Worm (Caenorhabditis elegans): ENCODE measurements around the gene F48G7.13.

DNA sequence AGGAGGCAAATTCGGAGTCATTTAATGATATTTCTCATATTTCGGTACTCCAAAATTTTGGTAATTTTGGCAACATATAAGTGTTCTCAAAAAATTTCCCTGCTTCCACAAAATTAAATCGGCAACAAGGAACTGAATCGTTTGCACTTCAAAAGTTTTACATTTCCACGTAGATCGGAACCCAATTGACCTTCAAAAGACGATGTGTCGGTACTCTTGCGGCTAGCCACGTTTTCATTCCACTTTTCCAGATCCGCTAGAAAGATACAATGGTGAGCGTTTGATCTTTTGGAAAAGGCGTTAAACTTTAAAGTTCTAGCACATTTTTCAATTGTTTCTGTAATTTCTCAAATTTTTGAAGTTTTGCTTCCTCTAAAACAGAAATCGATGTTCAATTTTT, 18.5 kb upstream of the F48G7.13 start:
- TF ChIP-seq pqm-1 (tag; optimal IDR thresholded peaks at IDR 0.05) (no peak), ceh-45 (GFP tag; IDR thresholded peaks at IDR 0.05) (no peak), hlh-30 (tag; optimal IDR thresholded peaks at IDR 0.05; ENCODE audit: insufficient read depth) (no peak), pat-9 (tag; optimal IDR thresholded peaks at IDR 0.05) (no peak), ceh-30 (tag; optimal IDR thresholded peaks at IDR 0.05) (no peak), pha-4 (tag; optimal IDR thresholded peaks at IDR 0.05) (no peak), ttx-3 (tag; optimal IDR thresholded peaks at IDR 0.05) (no peak), tbx-7 (tag; optimal IDR thresholded peaks at IDR 0.05) (no peak), pag-3 (tag; optimal IDR thresholded peaks at IDR 0.05; ENCODE audit: borderline replicate concordance) (no peak), hlh-6 (tag; optimal IDR thresholded peaks at IDR 0.05) (no peak), pros-1 (tag; optimal IDR thresholded peaks at IDR 0.05) (no peak), unc-86 (tag; optimal IDR thresholded peaks at IDR 0.05) (no peak), rnt-1 (tag; optimal IDR thresholded peaks at IDR 0.05) (no peak), sdc-2 (tag; optimal IDR thresholded peaks at IDR 0.05) (no peak)
